Worm (Caenorhabditis elegans): ENCODE measurements around the gene F15D4.4.

- TF ChIP-seq tbx-2 (tag; optimal IDR thresholded peaks at IDR 0.05) (no peak), pqm-1 (tag; optimal IDR thresholded peaks at IDR 0.05) (no peak), ceh-9 (tag; optimal IDR thresholded peaks at IDR 0.05) (no peak), pha-4 (tag; optimal IDR thresholded peaks at IDR 0.05) (no peak), ref-2 (tag; optimal IDR thresholded peaks at IDR 0.05) (no peak), madf-2 (tag; optimal IDR thresholded peaks at IDR 0.05) (no peak), rnt-1 (tag; optimal IDR thresholded peaks at IDR 0.05) (no peak), npax-4 (tag; optimal IDR thresholded peaks at IDR 0.05) (no peak), ceh-22 (tag; optimal IDR thresholded peaks at IDR 0.05) (no peak), ztf-16 (tag; optimal IDR thresholded peaks at IDR 0.05) (no peak), ama-1 (optimal IDR thresholded peaks at IDR 0.05) (no peak), Y22D7AL.16 (tag; optimal IDR thresholded peaks at IDR 0.05) (no peak)
Observed at ce11 chrII:13283486-13283885, 40.6 kb upstream of the F15D4.4 start.

Data from whole organism, late embryonic.